Fruit fly (Drosophila melanogaster): ENCODE data around the gene Daxx.

The Daxx gene

dm6 chr2L:6463392-6463791 lies 17.3 kb upstream of the Daxx start (continued):
- TF ChIP-seq Ets97D (GFP tag; optimal IDR thresholded peaks at IDR 0.05): no peak
- TF ChIP-seq sens (GFP tag): peak; percentile 3
- TF ChIP-seq chn (GFP tag; optimal IDR thresholded peaks at IDR 0.05): no peak
- TF ChIP-seq CG2889 (GFP tag; IDR thresholded peaks at IDR 0.05): 0 out of 3 replicates have a peak, but pooled peaks have one; percentile 14
- no peak for TF ChIP-seq Aef1 (GFP tag; IDR thresholded peaks at IDR 0.05)
- peak; percentile 49 for TF ChIP-seq CG15479 (GFP tag; optimal IDR thresholded peaks at IDR 0.05)
- no peak for TF ChIP-seq repo (GFP tag; optimal IDR thresholded peaks at IDR 0.05)
- no peak for TF ChIP-seq CG11695 (GFP tag; IDR thresholded peaks at IDR 0.05)
- no peak for TF ChIP-seq CG6175 (GFP tag; IDR thresholded peaks at IDR 0.05)
- no peak for TF ChIP-seq eyg (GFP tag; optimal IDR thresholded peaks at IDR 0.05)
- peak; percentile 38; the same call in 1 of the 3 replicates for TF ChIP-seq CG11093 (GFP tag; IDR thresholded peaks at IDR 0.05)
- TF ChIP-seq CG2202 (tag; optimal IDR thresholded peaks at IDR 0.05): no peak
- TF ChIP-seq crc (GFP tag; optimal IDR thresholded peaks at IDR 0.05): no peak
- 0 out of 3 replicates have a peak, but pooled peaks have one; percentile 55 for TF ChIP-seq ci (GFP tag; IDR thresholded peaks at IDR 0.05)
- TF ChIP-seq ham (GFP tag; IDR thresholded peaks at IDR 0.05): no peak
- TF ChIP-seq CG11456 (GFP tag; IDR thresholded peaks at IDR 0.05): 0 out of 3 replicates have a peak, but pooled peaks have one; percentile 8
- TF ChIP-seq CG4617 (GFP tag; optimal IDR thresholded peaks at IDR 0.05; ENCODE audit: borderline replicate concordance): no peak
- no peak for TF ChIP-seq Ada2b (GFP tag; IDR thresholded peaks at IDR 0.05)
- TF ChIP-seq Awh (GFP tag; IDR thresholded peaks at IDR 0.05): peak; percentile 30; the same call in 1 of the 2 replicates
- TF ChIP-seq ac (GFP tag; optimal IDR thresholded peaks at IDR 0.05): no peak
- TF ChIP-seq CG16813 (GFP tag; IDR thresholded peaks at IDR 0.05; ENCODE audit: partially characterized antibody): no peak
- TF ChIP-seq CG11723 (GFP tag; optimal IDR thresholded peaks at IDR 0.05): no peak
- no peak for TF ChIP-seq unc-4 (GFP tag; IDR thresholded peaks at IDR 0.05; ENCODE audit: partially characterized antibody)
- TF ChIP-seq CG10565 (GFP tag; optimal IDR thresholded peaks at IDR 0.05): no peak
- no peak for TF ChIP-seq Dll (GFP tag; IDR thresholded peaks at IDR 0.05; ENCODE audit: partially characterized antibody)

DNA sequence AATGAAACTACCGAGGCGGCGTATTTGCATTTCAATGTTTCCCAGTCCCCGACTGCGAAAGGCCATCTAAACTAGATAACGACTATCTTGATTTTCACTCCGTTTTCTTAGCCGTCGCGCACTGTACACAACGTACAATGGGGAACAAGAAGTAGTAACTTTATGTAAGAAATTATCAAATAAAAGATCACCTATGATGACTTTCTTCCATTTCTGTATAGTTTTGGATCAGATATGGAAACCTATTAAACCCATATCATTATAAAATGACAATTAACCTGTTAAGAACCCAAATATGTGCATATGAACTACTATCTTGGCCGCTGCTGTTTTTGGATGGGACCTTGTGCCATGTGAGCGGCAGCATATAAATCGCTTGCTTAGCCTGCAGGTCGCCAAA lies 16.5 kb upstream of the Daxx start:
- TF ChIP-seq croc (GFP tag; conservative IDR thresholded peaks at IDR 0.05): no peak
- no peak for TF ChIP-seq CG17912 (GFP tag; optimal IDR thresholded peaks at IDR 0.05)
- no peak for TF ChIP-seq ro (GFP tag; IDR thresholded peaks at IDR 0.05)
- peak; percentile 24; the same call in 1 of the 2 replicates for TF ChIP-seq HLH3B (GFP tag; IDR thresholded peaks at IDR 0.05)
- TF ChIP-seq gsb (GFP tag; IDR thresholded peaks at IDR 0.05): no peak
- no peak for TF ChIP-seq CG1529 (GFP tag; optimal IDR thresholded peaks at IDR 0.05)
- peak; percentile 30 for TF ChIP-seq Ets65A (GFP tag)
- peak; percentile 49 for TF ChIP-seq Med (GFP tag)
- TF ChIP-seq CG11696 (GFP tag; IDR thresholded peaks at IDR 0.05): peak; percentile 72
- TF ChIP-seq CG11695 (GFP tag; IDR thresholded peaks at IDR 0.05): peak; percentile 67
- TF ChIP-seq gem (tag; optimal IDR thresholded peaks at IDR 0.05): peak; percentile 3
- no peak for TF ChIP-seq CG7786 (GFP tag; optimal IDR thresholded peaks at IDR 0.05)
- TF ChIP-seq dmrt99B (tag; optimal IDR thresholded peaks at IDR 0.05): peak; percentile 50
- TF ChIP-seq pros (GFP tag; optimal IDR thresholded peaks at IDR 0.05): peak; percentile 10
- no peak for TF ChIP-seq tup (GFP tag; optimal IDR thresholded peaks at IDR 0.05)
- TF ChIP-seq bigmax (GFP tag; optimal IDR thresholded peaks at IDR 0.05): no peak
- peak in 1 of 2 experiments; percentile 8 for TF ChIP-seq bsh (GFP tag; optimal IDR thresholded peaks at IDR 0.05)
- TF ChIP-seq Nf-YC (tag; optimal IDR thresholded peaks at IDR 0.05): no peak
- peak; percentile 1 for TF ChIP-seq unpg (GFP tag; optimal IDR thresholded peaks at IDR 0.05)
- TF ChIP-seq grn (GFP tag; optimal IDR thresholded peaks at IDR 0.05): peak; percentile 79
- TF ChIP-seq mirr (GFP tag; optimal IDR thresholded peaks at IDR 0.05): no peak
- no peak for TF ChIP-seq CG11504 (tag; optimal IDR thresholded peaks at IDR 0.05)
- no peak for TF ChIP-seq CG8089 (GFP tag; optimal IDR thresholded peaks at IDR 0.05)

Data from whole organism, embryonic.